Fruit fly (Drosophila melanogaster): ENCODE measurements around the gene C3G.

DNA sequence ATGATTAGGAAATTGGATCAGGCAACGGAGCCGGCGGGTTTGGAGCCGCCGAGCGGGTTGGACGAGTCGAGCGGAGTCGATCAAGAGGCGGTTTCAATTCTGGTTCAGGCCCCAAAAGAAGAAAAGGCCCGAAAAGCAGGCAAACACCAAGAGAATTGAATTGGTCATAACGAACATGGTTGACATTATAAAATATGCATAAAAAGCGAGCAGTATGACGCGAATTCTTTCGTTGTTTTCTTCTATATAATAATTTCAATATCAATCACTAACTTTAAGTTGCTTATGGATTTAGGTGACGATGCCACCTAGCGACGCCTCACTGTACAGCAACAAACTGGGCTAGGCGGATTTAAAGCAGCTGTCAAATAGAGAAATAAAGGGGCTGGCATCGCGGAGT, 10.5 kb downstream of the C3G start:
- no peak for TF ChIP-seq h (optimal IDR thresholded peaks at IDR 0.05)
- no peak for TF ChIP-seq psq (optimal IDR thresholded peaks at IDR 0.05)
- no peak for TF ChIP-seq Myc (optimal IDR thresholded peaks at IDR 0.05)

Data from Kc167 (cell line).